Fruit fly (Drosophila melanogaster) whole organism, embryonic: Measurements from ENCODE around the gene ara.

Experiments used
- Abd-B ChIP-seq: fragments of 200-800 bp; sonication (Bioruptor generic); optimal IDR thresholded peaks from 2 replicates; lab custom pipeline; 2018; ENCODE audit warnings: missing biosample characterization, mild to moderate bottlenecking, missing genetic modification characterization, moderate library complexity
- Ada2b ChIP-seq: fragments of 200-800 bp; sonication (Bioruptor generic); IDR thresholded peaks from 2 replicates; pipeline ENCODE4 v1.3.6; 2022; ENCODE audit warnings: missing biosample characterization, missing genetic modification characterization
- Atf6 ChIP-seq: fragments of 200-800 bp; sonication (Bioruptor generic); IDR thresholded peaks from 2 replicates; pipeline ENCODE4 v1.3.6; 2022; ENCODE audit warnings: missing biosample characterization, missing genetic modification characterization
- BEAF-32 ChIP-seq: fragments of 200-800 bp; sonication (Bioruptor generic); optimal IDR thresholded peaks from 3 replicates; lab custom pipeline; 2017; ENCODE audit warnings: missing biosample characterization, missing genetic modification characterization, mild to moderate bottlenecking, moderate library complexity, missing genetic modification reagents
- C15 ChIP-seq: fragments of 200-800 bp; sonication (Bioruptor generic); IDR thresholded peaks from 3 replicates; pipeline ENCODE4 v1.3.6; 2022; ENCODE audit warnings: missing biosample characterization, missing genetic modification characterization
- CG10654 ChIP-seq: fragments of 200-800 bp; sonication (Bioruptor generic); optimal IDR thresholded peaks from 2 replicates; lab custom pipeline; 2016; ENCODE audit warnings: missing biosample characterization, missing genetic modification characterization
- CG15269 ChIP-seq: fragments of 200-800 bp; sonication (Bioruptor generic); optimal IDR thresholded peaks from 2 replicates; lab custom pipeline; 2018; ENCODE audit warnings: missing biosample characterization, mild to moderate bottlenecking, missing genetic modification characterization, moderate library complexity
- CG16863 ChIP-seq: fragments of 200-800 bp; sonication (Bioruptor generic); optimal IDR thresholded peaks from 3 replicates; lab custom pipeline; 2016; ENCODE audit warnings: missing biosample characterization, missing genetic modification characterization
- CG17186 ChIP-seq: fragments of 200-800 bp; sonication (Bioruptor generic); optimal IDR thresholded peaks from 3 replicates; lab custom pipeline; 2017; ENCODE audit warnings: missing biosample characterization, missing genetic modification reagents, missing genetic modification characterization
- CG17385 ChIP-seq: fragments of 200-800 bp; sonication (Bioruptor generic); optimal IDR thresholded peaks from 3 replicates; lab custom pipeline; 2018; ENCODE audit warnings: missing biosample characterization, mild to moderate bottlenecking, missing genetic modification characterization
- CG17829 ChIP-seq: fragments of 200-800 bp; optimal IDR thresholded peaks from 2 replicates; lab custom pipeline; 2019; ENCODE audit warnings: missing biosample characterization, mild to moderate bottlenecking, missing genetic modification characterization, moderate library complexity
- CG1792 ChIP-seq: fragments of 200-800 bp; sonication (Bioruptor generic); optimal IDR thresholded peaks from 2 replicates; lab custom pipeline; 2016; ENCODE audit warnings: missing biosample characterization, missing genetic modification characterization
- CG2120 ChIP-seq: fragments of 200-800 bp; sonication (Bioruptor generic); optimal IDR thresholded peaks from 3 replicates; lab custom pipeline; 2016; ENCODE audit warnings: missing biosample characterization, missing genetic modification characterization
- CG34422 ChIP-seq: fragments of 200-800 bp; sonication (Bioruptor generic); IDR thresholded peaks from 3 replicates; pipeline ENCODE4 v1.3.6; 2022; ENCODE audit warnings: missing biosample characterization, missing genetic modification characterization
- CG5180 ChIP-seq: fragments of 200-800 bp; sonication (Bioruptor generic); optimal IDR thresholded peaks from 3 replicates; lab custom pipeline; 2017; ENCODE audit warnings: missing biosample characterization, missing genetic modification characterization, mild to moderate bottlenecking, moderate library complexity, missing genetic modification reagents
- CG6689 ChIP-seq: fragments of 200-800 bp; sonication (Bioruptor generic); IDR thresholded peaks from 2 replicates; pipeline ENCODE4 v1.3.6; 2022; ENCODE audit warnings: missing biosample characterization, missing genetic modification characterization
- CG7928 ChIP-seq: fragments of 200-800 bp; sonication (Bioruptor generic); optimal IDR thresholded peaks from 2 replicates; lab custom pipeline; 2017; ENCODE audit warnings: missing biosample characterization, mild to moderate bottlenecking, missing genetic modification characterization
- CG9437 ChIP-seq: fragments of 200-800 bp; sonication (Bioruptor generic); optimal IDR thresholded peaks from 2 replicates; lab custom pipeline; 2018; ENCODE audit warnings: missing biosample characterization, mild to moderate bottlenecking, missing genetic modification characterization
- Dad ChIP-seq: fragments of 200-800 bp; sonication (Bioruptor generic); optimal IDR thresholded peaks from 3 replicates; lab custom pipeline; 2016; ENCODE audit warnings: missing biosample characterization, missing genetic modification characterization
- Dbx ChIP-seq: fragments of 200-800 bp; sonication (Bioruptor generic); IDR thresholded peaks from 3 replicates; pipeline ENCODE4 v1.3.6; 2022; ENCODE audit warnings: missing biosample characterization, missing genetic modification characterization
- Deaf1 ChIP-seq: fragments of 200-800 bp; optimal IDR thresholded peaks from 3 replicates; lab custom pipeline; 2019; ENCODE audit warnings: missing biosample characterization, mild to moderate bottlenecking, missing genetic modification characterization, moderate library complexity
- H15 ChIP-seq: fragments of 200-800 bp; sonication (Bioruptor generic); IDR thresholded peaks from 3 replicates; pipeline ENCODE4 v1.3.6; 2022; ENCODE audit warnings: missing biosample characterization, missing genetic modification characterization
- Hmr ChIP-seq: fragments of 200-800 bp; sonication (Bioruptor generic); optimal IDR thresholded peaks from 3 replicates; lab custom pipeline; 2017; ENCODE audit warnings: mild to moderate bottlenecking, missing biosample characterization, missing genetic modification reagents, missing genetic modification characterization
- Lim3 ChIP-seq: fragments of 200-800 bp; sonication (Bioruptor generic); IDR thresholded peaks from 2 replicates; pipeline ENCODE4 v1.3.6; 2022; ENCODE audit warnings: missing biosample characterization, missing genetic modification characterization
- MTF-1 ChIP-seq: fragments of 200-800 bp; sonication (Bioruptor generic); optimal IDR thresholded peaks from 2 replicates; lab custom pipeline; 2018; ENCODE audit warnings: missing biosample characterization, mild to moderate bottlenecking, missing genetic modification characterization, borderline replicate concordance
- Myb ChIP-seq: fragments of 200-800 bp; sonication (Bioruptor generic); optimal IDR thresholded peaks from 2 replicates; lab custom pipeline; 2016; ENCODE audit warnings: missing biosample characterization, missing genetic modification characterization
- Oaz ChIP-seq: fragments of 200-800 bp; sonication (Bioruptor generic); IDR thresholded peaks from 2 replicates; pipeline ENCODE4 v1.3.6; 2022; ENCODE audit warnings: missing biosample characterization, missing genetic modification characterization
- Scr ChIP-seq: fragments of 200-800 bp; sonication (Bioruptor generic); IDR thresholded peaks from 2 replicates; pipeline ENCODE4 v1.3.6; 2022; ENCODE audit warnings: missing biosample characterization, missing genetic modification characterization; ENCODE audit not compliant: partially characterized antibody
- Ssrp ChIP-seq: fragments of 200-800 bp; sonication (Bioruptor generic); optimal IDR thresholded peaks from 2 replicates; lab custom pipeline; 2018; ENCODE audit warnings: missing biosample characterization, mild to moderate bottlenecking, missing genetic modification characterization, moderate library complexity
- Usf ChIP-seq: fragments of 200-800 bp; sonication (Bioruptor generic); optimal IDR thresholded peaks from 2 replicates; lab custom pipeline; 2017; ENCODE audit warnings: missing genotype, missing biosample characterization, missing genetic modification characterization
- Xbp1 ChIP-seq: fragments of 200-800 bp; sonication (Bioruptor generic); optimal IDR thresholded peaks from 3 replicates; lab custom pipeline; 2016; ENCODE audit warnings: missing biosample characterization, mild to moderate bottlenecking, missing genetic modification characterization
- ac ChIP-seq: fragments of 200-800 bp; sonication (Bioruptor generic); optimal IDR thresholded peaks from 3 replicates; lab custom pipeline; 2017; ENCODE audit warnings: missing biosample characterization, mild to moderate bottlenecking, missing genetic modification characterization
- aop ChIP-seq: fragments of 200-800 bp; sonication (Bioruptor generic); IDR thresholded peaks from 2 replicates; pipeline ENCODE4 v1.3.6; 2022; ENCODE audit warnings: missing biosample characterization, missing genetic modification characterization
- ap ChIP-seq: fragments of 200-800 bp; sonication (Bioruptor generic); IDR thresholded peaks from 2 replicates; pipeline ENCODE4 v1.3.6; 2022; ENCODE audit warnings: missing biosample characterization, missing genetic modification characterization
- bcd ChIP-seq: fragments of 200-800 bp; sonication (Bioruptor generic); optimal IDR thresholded peaks from 2 replicates; lab custom pipeline; 2017; ENCODE audit warnings: missing biosample characterization, mild to moderate bottlenecking, missing genetic modification characterization
- chn ChIP-seq: fragments of 200-800 bp; sonication (Bioruptor generic); optimal IDR thresholded peaks from 2 replicates; lab custom pipeline; 2016; ENCODE audit warnings: missing biosample characterization, missing genetic modification characterization
- ci ChIP-seq: fragments of 200-800 bp; sonication (Bioruptor generic); IDR thresholded peaks from 3 replicates; pipeline ENCODE4 v1.3.6; 2022; ENCODE audit warnings: missing biosample characterization, missing genetic modification characterization
- ftz-f1 ChIP-seq: fragments of 200-800 bp; sonication (Bioruptor generic); optimal IDR thresholded peaks from 2 replicates; lab custom pipeline; 2016; ENCODE audit warnings: missing biosample characterization, missing genetic modification characterization
- gem ChIP-seq: fragments of 200-800 bp; sonication (Bioruptor generic); optimal IDR thresholded peaks from 2 replicates; lab custom pipeline; 2019; ENCODE audit warnings: missing biosample characterization, mild to moderate bottlenecking, missing genetic modification characterization, moderate library complexity
- gfzf ChIP-seq: fragments of 200-800 bp; sonication (Bioruptor generic); optimal IDR thresholded peaks from 2 replicates; lab custom pipeline; 2016; ENCODE audit warnings: missing biosample characterization, mild to moderate bottlenecking, missing genetic modification characterization, moderate library complexity
- ind ChIP-seq: fragments of 200-800 bp; sonication (Bioruptor generic); optimal IDR thresholded peaks from 3 replicates; lab custom pipeline; 2016; ENCODE audit warnings: missing biosample characterization, missing genetic modification characterization
- jing ChIP-seq: fragments of 200-800 bp; sonication (Bioruptor generic); optimal IDR thresholded peaks from 2 replicates; lab custom pipeline; 2018; ENCODE audit warnings: missing biosample characterization, mild to moderate bottlenecking, missing genetic modification characterization
- kah ChIP-seq: fragments of 200-800 bp; sonication (Bioruptor generic); optimal IDR thresholded peaks from 2 replicates; lab custom pipeline; 2018; ENCODE audit warnings: missing biosample characterization, mild to moderate bottlenecking, missing genetic modification characterization
- klu ChIP-seq: fragments of 200-800 bp; sonication (Bioruptor generic); IDR thresholded peaks from 2 replicates; pipeline ENCODE4 v1.3.6; 2022; ENCODE audit warnings: missing biosample characterization, missing genetic modification characterization
- kni ChIP-seq: fragments of 200-800 bp; sonication (Bioruptor generic); optimal IDR thresholded peaks from 3 replicates; lab custom pipeline; 2017; ENCODE audit warnings: mild to moderate bottlenecking, missing biosample characterization, missing genetic modification reagents, missing genetic modification characterization
- mam ChIP-seq: fragments of 200-800 bp; sonication (Bioruptor generic); optimal IDR thresholded peaks from 3 replicates; lab custom pipeline; 2016; ENCODE audit warnings: missing biosample characterization, missing genetic modification characterization
- pb ChIP-seq: fragments of 200-800 bp; sonication (Bioruptor generic); optimal IDR thresholded peaks from 3 replicates; lab custom pipeline; 2016; ENCODE audit warnings: missing biosample characterization, missing genetic modification characterization
- pzg ChIP-seq: fragments of 200-800 bp; sonication (Bioruptor generic); optimal IDR thresholded peaks from 3 replicates; lab custom pipeline; 2018; ENCODE audit warnings: missing biosample characterization, mild to moderate bottlenecking, missing genetic modification characterization, moderate library complexity
- schlank ChIP-seq: fragments of 200-800 bp; sonication (Bioruptor generic); optimal IDR thresholded peaks from 2 replicates; lab custom pipeline; 2018; ENCODE audit warnings: missing biosample characterization, mild to moderate bottlenecking, missing genetic modification characterization
- scrt ChIP-seq: fragments of 200-800 bp; sonication (Bioruptor generic); optimal IDR thresholded peaks from 2 replicates; lab custom pipeline; 2018; ENCODE audit warnings: missing biosample characterization, mild to moderate bottlenecking, missing genetic modification characterization, moderate library complexity
- tx ChIP-seq: fragments of 200-800 bp; sonication (Bioruptor generic); optimal IDR thresholded peaks from 2 replicates; lab custom pipeline; 2016; ENCODE audit warnings: missing biosample characterization, missing genetic modification characterization
- wor ChIP-seq: fragments of 200-800 bp; sonication (Bioruptor generic); IDR thresholded peaks from 2 replicates; pipeline ENCODE4 v1.3.6; 2022; ENCODE audit warnings: missing biosample characterization, missing genetic modification characterization
- zfh1 ChIP-seq: fragments of 200-800 bp; sonication (Bioruptor generic); IDR thresholded peaks from 3 replicates; pipeline ENCODE4 v1.3.6; 2022; ENCODE audit warnings: missing biosample characterization, missing genetic modification characterization

The ara gene

DNA sequence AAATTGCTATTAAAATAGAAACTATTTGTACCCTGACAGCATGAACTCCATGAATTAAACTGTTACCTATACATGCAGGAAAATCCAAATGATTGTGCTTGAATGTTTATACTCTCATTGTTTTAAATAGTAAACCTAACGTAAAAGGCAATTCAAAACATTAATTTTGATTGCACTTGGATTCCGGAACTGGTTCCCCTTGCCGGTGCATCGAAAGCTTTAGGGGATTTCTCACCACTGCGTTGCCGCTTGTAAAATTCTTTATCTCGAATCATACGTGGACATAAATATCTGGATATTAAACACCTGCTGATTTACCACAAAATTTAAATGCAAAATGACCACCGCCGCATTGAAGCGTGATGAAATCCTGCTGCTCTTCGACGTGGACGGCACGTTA is 46.2 kb upstream of the ara start, which contains the start of gene Pmm2 (continued):
- TF ChIP-seq CG10654 (GFP tag; lab: Kevin White, UChicago) (no peak), Abd-B (GFP tag; lab: Kevin White, UChicago) (no peak), aop (GFP tag; lab: Robert Waterston, UW) (no peak), Deaf1 (no peak), CG6689 (GFP tag; lab: Robert Waterston, UW) (no peak), C15 (GFP tag; lab: Robert Waterston, UW) (no peak), ind (no peak), Scr (GFP tag; lab: Robert Waterston, UW) (no peak), H15 (GFP tag; lab: Robert Waterston, UW) (no peak), jing (GFP tag; lab: Kevin White, UChicago) (no peak), Dbx (no peak), Usf (GFP tag; lab: Kevin White, UChicago) (no peak), Dad (GFP tag; lab: Kevin White, UChicago) (no peak), kah (GFP tag; lab: Kevin White, UChicago) (peak; percentile 25), CG16863 (GFP tag; lab: Kevin White, UChicago) (no peak), CG1792 (GFP tag; lab: Kevin White, UChicago) (no peak), kni (GFP tag; lab: Kevin White, UChicago) (no peak), bcd (no peak), mam (no peak), CG17829 (tag; lab: Kevin White, UChicago) (no peak), CG17186 (GFP tag; lab: Kevin White, UChicago) (no peak), gfzf (GFP tag; lab: Kevin White, UChicago) (peak; percentile 71), tx (GFP tag; lab: Kevin White, UChicago) (no peak), CG2120 (GFP tag; lab: Kevin White, UChicago) (no peak), Oaz (GFP tag; lab: Robert Waterston, UW) (no peak), chn (GFP tag; lab: Kevin White, UChicago) (no peak), ac (no peak), Myb (GFP tag; lab: Kevin White, UChicago) (peak; percentile 15), ap (no peak), CG15269 (no peak), CG34422 (GFP tag; lab: Robert Waterston, UW) (peak; percentile 56; the same call in 1 of the 3 replicates), pb (GFP tag; lab: Kevin White, UChicago) (no peak), gem (tag; lab: Kevin White, UChicago) (no peak), Atf6 (GFP tag; lab: Robert Waterston, UW) (no peak), BEAF-32 (GFP tag; lab: Kevin White, UChicago) (no peak), zfh1 (GFP tag; lab: Robert Waterston, UW) (no peak), Xbp1 (GFP tag; lab: Kevin White, UChicago) (peak; percentile 15), CG5180 (no peak), Ssrp (tag; lab: Kevin White, UChicago) (no peak), Ada2b (no peak), CG7928 (GFP tag; lab: Kevin White, UChicago) (no peak), MTF-1 (no peak), ftz-f1 (GFP tag; lab: Kevin White, UChicago) (no peak), wor (GFP tag; lab: Robert Waterston, UW) (no peak), schlank (tag; lab: Kevin White, UChicago) (no peak), Lim3 (no peak), klu (no peak), scrt (no peak), CG17385 (GFP tag; lab: Kevin White, UChicago) (no peak), ci (GFP tag; lab: Robert Waterston, UW) (no peak), CG9437 (GFP tag; lab: Kevin White, UChicago) (no peak), pzg (GFP tag; lab: Kevin White, UChicago) (peak; percentile 36), Hmr (no peak)
